Worm (Caenorhabditis elegans) whole organism, L2 larva: ENCODE results near the gene Y110A2AL.2.

Source experiments
- egl-27 ChIP-seq: sonication (generic microtip); optimal IDR thresholded peaks from 3 replicates; lab custom pipeline; 2017; ENCODE audit warnings: missing biosample characterization, missing genetic modification reagents, missing genetic modification characterization
- lin-13 ChIP-seq: fragments of 150-350 bp; optimal IDR thresholded peaks from 2 replicates; lab custom pipeline; 2014; ENCODE audit warnings: missing biosample characterization, missing genetic modification reagents, missing genetic modification characterization

DNA sequence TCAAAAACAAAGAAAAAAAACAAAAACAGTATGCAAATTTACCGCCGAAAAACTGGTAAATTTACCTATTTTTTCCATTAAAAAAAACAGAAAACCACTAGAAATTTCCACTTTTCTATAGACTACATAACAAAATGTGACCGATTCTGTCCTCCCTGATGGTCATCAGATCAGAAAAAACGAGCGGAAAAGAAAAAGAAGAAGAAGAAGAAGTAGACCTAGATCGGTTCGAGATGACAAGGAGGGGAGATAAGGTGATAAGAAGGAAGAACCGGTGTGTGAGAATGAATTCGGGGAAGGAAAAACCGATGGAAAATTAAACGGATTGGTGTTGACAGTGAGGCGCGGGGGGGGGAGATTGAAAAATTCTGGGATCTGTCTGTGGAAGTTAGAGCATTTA lies 11.7 kb upstream of the Y110A2AL.2 start:
- no peak for TF ChIP-seq lin-13 (GFP tag; lab: Kevin White, UChicago)
- no peak for TF ChIP-seq egl-27 (tag; lab: Kevin White, UChicago)
